Fruit fly (Drosophila melanogaster): ENCODE measurements around the gene CG43739.
A peak's percentile ranks its signal among the peaks of the same experiment; 100 is the strongest.

Gene CG43739

dm6 chr2L:20835501-20835900 is 83.2 kb downstream of the CG43739 start, which contains the start of gene Oseg5:
TSS of gene Oseg5 (minus strand) at chr2L:20835840.
- TF ChIP-seq Ets21C (GFP tag; optimal IDR thresholded peaks at IDR 0.05): no peak
- no peak for TF ChIP-seq spab (GFP tag; optimal IDR thresholded peaks at IDR 0.05)
- no peak for TF ChIP-seq Eip93F (GFP tag; optimal IDR thresholded peaks at IDR 0.05)
- TF ChIP-seq CG7368 (GFP tag; optimal IDR thresholded peaks at IDR 0.05): no peak
- TF ChIP-seq CG15336 (GFP tag; IDR thresholded peaks at IDR 0.05): no peak
- no peak for TF ChIP-seq CG6808 (GFP tag; optimal IDR thresholded peaks at IDR 0.05)
- no peak for TF ChIP-seq dsx (GFP tag; optimal IDR thresholded peaks at IDR 0.05; ENCODE audit: poor library complexity, severe bottlenecking)
- no peak for TF ChIP-seq Sox102F (GFP tag; optimal IDR thresholded peaks at IDR 0.05)
- TF ChIP-seq Met (GFP tag; optimal IDR thresholded peaks at IDR 0.05): no peak
- no peak for TF ChIP-seq ss (GFP tag; optimal IDR thresholded peaks at IDR 0.05)
- TF ChIP-seq CG9139 (GFP tag; optimal IDR thresholded peaks at IDR 0.05): no peak
- no peak for TF ChIP-seq CG8632 (GFP tag; optimal IDR thresholded peaks at IDR 0.05)
- no peak for TF ChIP-seq Eip75B (GFP tag; optimal IDR thresholded peaks at IDR 0.05)
- TF ChIP-seq fd85E (GFP tag; optimal IDR thresholded peaks at IDR 0.05): no peak

dm6 chr2L:20831060-20831459 is 87.7 kb downstream of the CG43739 start, which contains the start of gene CG31674:
TSS of gene CG31674 (plus strand) at chr2L:20831262.
- TF ChIP-seq CG11902 (GFP tag; optimal IDR thresholded peaks at IDR 0.05) (no peak), vri (GFP tag; optimal IDR thresholded peaks at IDR 0.05) (peak; percentile 6)

DNA sequence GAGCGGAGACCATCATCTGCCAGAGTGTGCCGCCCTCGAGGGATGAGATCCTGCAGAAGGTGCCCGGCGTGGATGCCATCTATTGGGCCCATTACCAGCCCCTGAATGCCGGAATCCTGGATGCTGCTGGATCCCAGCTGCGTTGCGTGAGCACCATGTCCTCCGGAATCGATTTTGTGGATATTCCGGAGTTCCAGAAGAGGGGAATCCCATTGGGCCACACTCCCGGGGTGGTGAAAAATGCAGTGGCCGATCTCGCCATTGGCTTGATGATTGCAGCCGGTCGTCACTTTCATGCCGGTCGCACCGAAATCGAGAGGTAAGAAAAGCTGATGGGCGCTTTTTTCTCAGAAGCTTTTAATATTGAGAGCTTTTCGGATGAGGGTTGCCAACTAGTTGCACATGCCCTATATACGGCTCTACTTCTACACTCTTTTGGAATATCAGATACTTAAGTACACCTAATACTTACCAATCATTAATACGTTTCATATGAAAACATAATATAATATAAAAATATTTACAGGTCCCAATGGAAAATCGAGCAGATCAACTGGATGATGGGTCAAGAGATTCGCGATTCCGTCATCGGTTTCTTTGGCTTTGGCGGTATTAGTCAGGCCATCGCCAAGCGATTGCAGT is 88.9 kb downstream of the CG43739 start:
- TF ChIP-seq achi (GFP tag; optimal IDR thresholded peaks at IDR 0.05) (no peak), OdsH (GFP tag; optimal IDR thresholded peaks at IDR 0.05) (peak; percentile 24), vri (GFP tag; optimal IDR thresholded peaks at IDR 0.05) (peak; percentile 34), Met (GFP tag; optimal IDR thresholded peaks at IDR 0.05) (peak; percentile 7), cyc (GFP tag; optimal IDR thresholded peaks at IDR 0.05) (peak; percentile 32), CG10631 (GFP tag; optimal IDR thresholded peaks at IDR 0.05) (peak; percentile 22), CG34406 (GFP tag; optimal IDR thresholded peaks at IDR 0.05) (no peak), CG8119 (GFP tag; IDR thresholded peaks at IDR 0.05) (no peak), CG32006 (GFP tag; optimal IDR thresholded peaks at IDR 0.05) (no peak), Eip78C (GFP tag) (peak; percentile 50), pdm3 (GFP tag; optimal IDR thresholded peaks at IDR 0.05) (peak; percentile 23), Hr38 (GFP tag; optimal IDR thresholded peaks at IDR 0.05) (no peak), CG6854 (GFP tag; optimal IDR thresholded peaks at IDR 0.05) (no peak), CG11902 (GFP tag; optimal IDR thresholded peaks at IDR 0.05) (no peak), svp (GFP tag) (no peak), Smox (GFP tag; optimal IDR thresholded peaks at IDR 0.05) (peak; percentile 18), Hr4 (GFP tag; optimal IDR thresholded peaks at IDR 0.05) (peak; percentile 6), CG8632 (GFP tag; optimal IDR thresholded peaks at IDR 0.05) (peak; percentile 6), net (GFP tag; optimal IDR thresholded peaks at IDR 0.05) (no peak), topi (GFP tag; optimal IDR thresholded peaks at IDR 0.05) (peak; percentile 9), acj6 (GFP tag; optimal IDR thresholded peaks at IDR 0.05) (no peak), Hr39 (GFP tag; optimal IDR thresholded peaks at IDR 0.05) (no peak), Sox14 (GFP tag; optimal IDR thresholded peaks at IDR 0.05) (no peak), esn (GFP tag; optimal IDR thresholded peaks at IDR 0.05) (peak; percentile 34), Eip75B (GFP tag; optimal IDR thresholded peaks at IDR 0.05) (peak; percentile 2), Gug (GFP tag; IDR thresholded peaks at IDR 0.05) (no peak)

- no peak for TF ChIP-seq Eip75B (GFP tag; optimal IDR thresholded peaks at IDR 0.05)
- TF ChIP-seq CG31627 (GFP tag; optimal IDR thresholded peaks at IDR 0.05): no peak
- TF ChIP-seq Blimp-1 (GFP tag; optimal IDR thresholded peaks at IDR 0.05): no peak
- TF ChIP-seq CG34406 (GFP tag; optimal IDR thresholded peaks at IDR 0.05): no peak
- TF ChIP-seq CG8632 (GFP tag; optimal IDR thresholded peaks at IDR 0.05): no peak
- TF ChIP-seq CG10631 (GFP tag; optimal IDR thresholded peaks at IDR 0.05): no peak
- TF ChIP-seq CG9139 (GFP tag; optimal IDR thresholded peaks at IDR 0.05): no peak
- TF ChIP-seq CG8119 (GFP tag; IDR thresholded peaks at IDR 0.05): no peak
- no peak for TF ChIP-seq CG6854 (GFP tag; optimal IDR thresholded peaks at IDR 0.05)
- no peak for TF ChIP-seq CG6163 (GFP tag; IDR thresholded peaks at IDR 0.05)
- TF ChIP-seq Hr39 (GFP tag; optimal IDR thresholded peaks at IDR 0.05): no peak
- TF ChIP-seq fd59A (GFP tag; optimal IDR thresholded peaks at IDR 0.05): no peak
- no peak for TF ChIP-seq CG6276 (GFP tag; optimal IDR thresholded peaks at IDR 0.05)
Measured at dm6 chr2L:20829309-20829708, 89.4 kb downstream of the CG43739 start, which contains the start of gene CG31673. TSS of gene CG31673 (plus strand) at chr2L:20829609.

All from whole organism, prepupa.